Worm (Caenorhabditis elegans) whole organism, L3 larva: ENCODE results near the gene Y39G8B.5.

Experiments
- R02D3.7 ChIP-seq: fragments of 150-350 bp; optimal IDR thresholded peaks from 2 replicates; lab custom pipeline; 2014; ENCODE audit warnings: missing biosample characterization, missing genetic modification characterization
- ama-1 ChIP-seq: fragments of 150-350 bp; optimal IDR thresholded peaks from 2 replicates; lab custom pipeline; 2018
- egl-27 ChIP-seq: sonication (generic microtip); optimal IDR thresholded peaks from 4 replicates; lab custom pipeline; 2017; ENCODE audit warnings: missing biosample characterization, missing genetic modification reagents, missing genetic modification characterization
- egl-5 ChIP-seq: fragments of 150-350 bp; optimal IDR thresholded peaks from 2 replicates; lab custom pipeline; 2017; ENCODE audit warnings: missing biosample characterization, missing genetic modification reagents, missing genetic modification characterization, inconsistent platforms
- elt-1 ChIP-seq: fragments of 150-350 bp; optimal IDR thresholded peaks from 2 replicates; lab custom pipeline; 2014; ENCODE audit warnings: missing biosample characterization, missing genetic modification characterization
- elt-2 ChIP-seq: sonication (generic microtip); optimal IDR thresholded peaks from 2 replicates; lab custom pipeline; 2016; ENCODE audit warnings: missing genetic modification reagents, mild to moderate bottlenecking, missing genetic modification characterization, missing compliant biosample characterization
- elt-3 ChIP-seq, 3 experiments: fragments of 150-350 bp in 1 of 3; sonication (generic microtip) in 2 of 3; optimal IDR thresholded peaks; 2 replicates in 2 of 3; 4 replicates in 1 of 3; lab custom pipeline; 2014 to 2017; ENCODE audit warnings: missing biosample characterization in 3 of 3, missing genetic modification characterization in 3 of 3
- eor-1 ChIP-seq, 2 experiments: fragments of 150-350 bp; optimal IDR thresholded peaks; 2 replicates each; lab custom pipeline; 2014 to 2018; ENCODE audit warnings: missing biosample characterization in 2 of 2, missing genetic modification characterization in 2 of 2
- fkh-10 ChIP-seq: sonication (generic microtip); optimal IDR thresholded peaks from 2 replicates; lab custom pipeline; 2017; ENCODE audit warnings: missing biosample characterization, missing genetic modification reagents, missing genetic modification characterization
- fkh-2 ChIP-seq: fragments of 150-350 bp; optimal IDR thresholded peaks from 2 replicates; lab custom pipeline; 2014; ENCODE audit warnings: missing biosample characterization, missing genetic modification reagents, missing genetic modification characterization
- fos-1 ChIP-seq: fragments of 150-350 bp; optimal IDR thresholded peaks from 2 replicates; lab custom pipeline; 2014; ENCODE audit warnings: missing biosample characterization, missing genetic modification characterization
- hmg-11 ChIP-seq: sonication (generic microtip); optimal IDR thresholded peaks from 2 replicates; lab custom pipeline; 2016; ENCODE audit warnings: missing genetic modification characterization, missing compliant biosample characterization
- jun-1 ChIP-seq: fragments of 150-350 bp; optimal IDR thresholded peaks from 2 replicates; lab custom pipeline; 2014; ENCODE audit warnings: missing biosample characterization, missing genetic modification reagents, missing genetic modification characterization
- lin-15B ChIP-seq: fragments of 150-350 bp; optimal IDR thresholded peaks from 2 replicates; lab custom pipeline; 2014; ENCODE audit warnings: missing biosample characterization, missing genetic modification characterization
- lin-39 ChIP-seq: fragments of 150-350 bp; optimal IDR thresholded peaks from 2 replicates; lab custom pipeline; 2018; ENCODE audit warnings: missing biosample characterization, missing genetic modification reagents, missing genetic modification characterization
- lsy-12 ChIP-seq: sonication (generic microtip); optimal IDR thresholded peaks from 2 replicates; lab custom pipeline; 2016; ENCODE audit warnings: mild to moderate bottlenecking, missing genetic modification characterization, missing compliant biosample characterization
- mml-1 ChIP-seq: fragments of 150-350 bp; sonication (generic microtip); optimal IDR thresholded peaks from 3 replicates; lab custom pipeline; 2014; ENCODE audit warnings: missing biosample characterization, missing genetic modification characterization
- nfya-1 ChIP-seq: sonication (generic microtip); optimal IDR thresholded peaks from 2 replicates; lab custom pipeline; 2017; ENCODE audit warnings: missing genetic modification characterization, mild to moderate bottlenecking, missing compliant biosample characterization, antibody characterized with exemption, moderate library complexity; ENCODE audit not compliant: insufficient read depth
- nhr-11 ChIP-seq: fragments of 150-350 bp; optimal IDR thresholded peaks from 2 replicates; lab custom pipeline; 2014; ENCODE audit warnings: missing biosample characterization, missing genetic modification characterization
- nhr-12 ChIP-seq: fragments of 150-350 bp; optimal IDR thresholded peaks from 2 replicates; lab custom pipeline; 2014; ENCODE audit warnings: missing biosample characterization, missing genetic modification characterization
- nhr-23 ChIP-seq: fragments of 150-350 bp; optimal IDR thresholded peaks from 2 replicates; lab custom pipeline; 2014; ENCODE audit warnings: missing biosample characterization, missing genetic modification reagents, missing genetic modification characterization
- nhr-237 ChIP-seq: fragments of 150-350 bp; optimal IDR thresholded peaks from 2 replicates; lab custom pipeline; 2014; ENCODE audit warnings: missing biosample characterization, missing genetic modification characterization
- nhr-25 ChIP-seq: sonication (generic microtip); optimal IDR thresholded peaks from 2 replicates; lab custom pipeline; 2017; ENCODE audit warnings: missing biosample characterization, missing genetic modification characterization
- nhr-43 ChIP-seq: sonication (generic microtip); optimal IDR thresholded peaks from 2 replicates; lab custom pipeline; 2016; ENCODE audit warnings: mild to moderate bottlenecking, missing genetic modification characterization, missing compliant biosample characterization; ENCODE audit not compliant: poor library complexity, severe bottlenecking
- nhr-67 ChIP-seq: fragments of 150-350 bp; optimal IDR thresholded peaks from 2 replicates; lab custom pipeline; 2014; ENCODE audit warnings: missing biosample characterization, missing genetic modification characterization
- nhr-76 ChIP-seq: fragments of 150-350 bp; sonication (generic microtip); optimal IDR thresholded peaks from 5 replicates; lab custom pipeline; 2014; ENCODE audit warnings: missing biosample characterization, missing genetic modification characterization
- pha-4 ChIP-seq: fragments of 150-350 bp; optimal IDR thresholded peaks from 2 replicates; lab custom pipeline; 2014; ENCODE audit warnings: missing biosample characterization, missing genetic modification reagents, missing genetic modification characterization
- pqm-1 ChIP-seq: fragments of 150-350 bp; optimal IDR thresholded peaks from 2 replicates; lab custom pipeline; 2017; ENCODE audit warnings: missing biosample characterization, missing genetic modification characterization, inconsistent platforms
- skn-1 ChIP-seq: fragments of 150-350 bp; optimal IDR thresholded peaks from 2 replicates; lab custom pipeline; 2014; ENCODE audit warnings: missing biosample characterization, missing genetic modification characterization
- snpc-4 ChIP-seq: fragments of 150-350 bp; optimal IDR thresholded peaks from 2 replicates; lab custom pipeline; 2014; ENCODE audit warnings: missing biosample characterization, missing genetic modification characterization
- unc-39 ChIP-seq: sonication (generic microtip); optimal IDR thresholded peaks from 4 replicates; lab custom pipeline; 2017; ENCODE audit warnings: missing biosample characterization, missing genetic modification characterization
- unc-62 ChIP-seq: fragments of 150-350 bp; sonication (generic microtip); optimal IDR thresholded peaks from 4 replicates; lab custom pipeline; 2014; ENCODE audit warnings: missing biosample characterization, missing genetic modification reagents, missing genetic modification characterization
- zag-1 ChIP-seq: fragments of 150-350 bp; optimal IDR thresholded peaks from 2 replicates; lab custom pipeline; 2014; ENCODE audit warnings: missing biosample characterization, missing genetic modification characterization
- ztf-11 ChIP-seq: fragments of 150-350 bp; optimal IDR thresholded peaks from 2 replicates; lab custom pipeline; 2014; ENCODE audit warnings: missing biosample characterization, missing genetic modification characterization

Y39G8B.5 gene

ce11 chrII:14037484-14038303 lies 46.1 kb upstream of the Y39G8B.5 start:
- no peak for TF ChIP-seq fkh-10 (GFP tag; lab: Kevin White, UChicago)
- no peak for TF ChIP-seq nhr-12 (tag; lab: Kevin White, UChicago)
- TF ChIP-seq unc-39 (tag; lab: Kevin White, UChicago): no peak
- TF ChIP-seq hmg-11 (tag; lab: Kevin White, UChicago): no peak
- TF ChIP-seq nfya-1 (tag; lab: Kevin White, UChicago): peak; percentile 6
- TF ChIP-seq eor-1 (tag; optimal IDR thresholded peaks at IDR 0.05; lab: Kevin White, UChicago): no peak
- no peak for TF ChIP-seq elt-2
- peak; percentile 22 for TF ChIP-seq pha-4 (tag; lab: Kevin White, UChicago)
- TF ChIP-seq nhr-76 (tag; lab: Kevin White, UChicago): no peak
- TF ChIP-seq R02D3.7: no peak
- TF ChIP-seq jun-1: no peak
- TF ChIP-seq nhr-25 (tag; lab: Kevin White, UChicago): no peak
- TF ChIP-seq nhr-11 (tag; lab: Kevin White, UChicago): no peak
- TF ChIP-seq egl-27 (tag; lab: Kevin White, UChicago): no peak
- TF ChIP-seq ztf-11 (tag; lab: Kevin White, UChicago): no peak
- no peak for TF ChIP-seq unc-62 (GFP tag; lab: Kevin White, UChicago)
- TF ChIP-seq elt-3 (tag; optimal IDR thresholded peaks at IDR 0.05; lab: Kevin White, UChicago): no peak
- no peak for TF ChIP-seq snpc-4
- TF ChIP-seq lin-39 (tag; lab: Kevin White, UChicago): peak; percentile 39
- no peak for TF ChIP-seq lin-15B (tag; lab: Kevin White, UChicago)

- TF ChIP-seq nhr-23 (tag; lab: Kevin White, UChicago) (no peak), lin-39 (tag; lab: Kevin White, UChicago) (peak; percentile 83), nfya-1 (tag; lab: Kevin White, UChicago) (peak; percentile 61), fkh-10 (GFP tag; lab: Kevin White, UChicago) (peak; percentile 83), hmg-11 (tag; lab: Kevin White, UChicago) (peak; percentile 10)
These were observed 45.3 kb upstream of the Y39G8B.5 start for ce11 chrII:14036724-14037483.

DNA sequence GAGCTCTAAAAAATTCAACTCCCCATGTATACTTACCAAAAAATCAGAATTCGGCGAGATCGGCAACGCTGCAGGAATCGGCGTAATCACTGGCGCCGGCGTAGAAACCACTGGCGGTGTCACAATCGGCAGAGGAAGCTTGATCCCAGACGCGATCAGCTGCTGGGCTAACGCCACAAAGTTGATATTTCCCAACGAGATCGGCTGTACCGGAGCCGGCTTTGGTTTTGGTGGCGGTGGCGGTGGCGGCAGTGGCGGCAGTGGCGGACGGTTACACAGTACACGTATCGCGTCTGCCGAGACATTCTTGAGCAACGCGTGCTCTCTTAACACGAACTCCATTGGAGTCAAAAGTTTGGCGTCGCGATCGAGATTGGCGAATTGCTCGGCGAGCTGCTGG lies 42.9 kb upstream of the Y39G8B.5 start:
- no peak for TF ChIP-seq fos-1 (tag; lab: Kevin White, UChicago)
- TF ChIP-seq lsy-12 (tag; lab: Kevin White, UChicago): no peak
- no peak for TF ChIP-seq elt-1 (tag; lab: Kevin White, UChicago)
- no peak for TF ChIP-seq unc-39 (tag; lab: Kevin White, UChicago)
- TF ChIP-seq nhr-43 (tag; lab: Kevin White, UChicago): no peak
- no peak for TF ChIP-seq jun-1
- TF ChIP-seq mml-1 (tag; lab: Kevin White, UChicago): no peak
- TF ChIP-seq nhr-237 (tag; lab: Kevin White, UChicago): no peak
- no peak for TF ChIP-seq fkh-2 (tag; lab: Kevin White, UChicago)
- TF ChIP-seq egl-5 (tag; lab: Kevin White, UChicago): no peak
- TF ChIP-seq skn-1 (tag; lab: Kevin White, UChicago): no peak
- TF ChIP-seq ztf-11 (tag; lab: Kevin White, UChicago): no peak
- no peak for TF ChIP-seq nhr-12 (tag; lab: Kevin White, UChicago)
- no peak for TF ChIP-seq nhr-67 (tag; lab: Kevin White, UChicago)
- TF ChIP-seq pqm-1 (tag; lab: Kevin White, UChicago): no peak
- TF ChIP-seq ama-1 (lab: Kevin White, UChicago): no peak
- no peak for TF ChIP-seq zag-1 (tag; lab: Kevin White, UChicago)
- no peak for TF ChIP-seq nhr-23 (tag; lab: Kevin White, UChicago)
- no peak for TF ChIP-seq R02D3.7
